Worm (Caenorhabditis elegans) whole organism, late embryonic: ENCODE results near the gene fln-1.

ENCODE experiments used
- C08G9.2 ChIP-seq: sonication (generic microtip); optimal IDR thresholded peaks from 2 replicates; lab custom pipeline; 2016; ENCODE audit warnings: mild to moderate bottlenecking, missing genetic modification characterization, moderate library complexity, missing compliant biosample characterization
- C38D4.7 ChIP-seq: fragments of 200-800 bp; sonication (Bioruptor generic); optimal IDR thresholded peaks from 2 replicates; lab custom pipeline; 2018; ENCODE audit warnings: mild to moderate bottlenecking, missing genetic modification characterization, moderate library complexity, missing compliant biosample characterization
- F13H6.1 ChIP-seq: sonication (generic microtip); optimal IDR thresholded peaks from 2 replicates; lab custom pipeline; 2016; ENCODE audit warnings: missing genetic modification characterization, missing compliant biosample characterization
- K09A11.1 ChIP-seq: sonication (generic microtip); optimal IDR thresholded peaks from 2 replicates; lab custom pipeline; 2017; ENCODE audit warnings: antibody characterized with exemption, mild to moderate bottlenecking, missing genetic modification characterization, missing compliant biosample characterization; ENCODE audit not compliant: insufficient read depth
- T23F11.4 ChIP-seq: fragments of 200-800 bp; sonication (Bioruptor generic); optimal IDR thresholded peaks from 2 replicates; lab custom pipeline; 2018; ENCODE audit warnings: mild to moderate bottlenecking, missing genetic modification characterization, missing compliant biosample characterization
- ama-1 ChIP-seq: fragments of 150-350 bp; optimal IDR thresholded peaks from 2 replicates; lab custom pipeline; 2014
- ceh-14 ChIP-seq: sonication (generic microtip); optimal IDR thresholded peaks from 2 replicates; lab custom pipeline; 2016; ENCODE audit warnings: missing genotype, missing genetic modification characterization, missing compliant biosample characterization
- ceh-19 ChIP-seq: fragments of 200-800 bp; sonication (Bioruptor generic); optimal IDR thresholded peaks from 2 replicates; lab custom pipeline; 2018; ENCODE audit warnings: mild to moderate bottlenecking, missing genetic modification characterization, missing compliant biosample characterization
- ceh-22 ChIP-seq: sonication (generic microtip); optimal IDR thresholded peaks from 2 replicates; lab custom pipeline; 2017; ENCODE audit warnings: missing biosample characterization, missing genetic modification characterization
- ceh-24 ChIP-seq: sonication (generic microtip); optimal IDR thresholded peaks from 2 replicates; lab custom pipeline; 2016; ENCODE audit warnings: mild to moderate bottlenecking, missing genetic modification characterization, missing compliant biosample characterization
- ceh-30 ChIP-seq: fragments of 150-350 bp; optimal IDR thresholded peaks from 2 replicates; lab custom pipeline; 2014; ENCODE audit warnings: missing biosample characterization, missing genetic modification characterization
- ceh-34 ChIP-seq: sonication (generic microtip); optimal IDR thresholded peaks from 2 replicates; lab custom pipeline; 2016; ENCODE audit warnings: mild to moderate bottlenecking, missing genetic modification characterization, missing compliant biosample characterization
- ceh-48 ChIP-seq: sonication (generic microtip); optimal IDR thresholded peaks from 2 replicates; lab custom pipeline; 2016; ENCODE audit warnings: missing genetic modification characterization, inconsistent platforms, missing compliant biosample characterization
- ceh-6 ChIP-seq: fragments of 200-800 bp; sonication (Bioruptor generic); optimal IDR thresholded peaks from 2 replicates; lab custom pipeline; 2018; ENCODE audit warnings: mild to moderate bottlenecking, missing genetic modification characterization, missing compliant biosample characterization
- ceh-9 ChIP-seq: sonication (generic microtip); optimal IDR thresholded peaks from 2 replicates; lab custom pipeline; 2016; ENCODE audit warnings: mild to moderate bottlenecking, missing genetic modification characterization, inconsistent platforms, missing compliant biosample characterization
- che-1 ChIP-seq: sonication (generic microtip); optimal IDR thresholded peaks from 2 replicates; lab custom pipeline; 2016; ENCODE audit warnings: mild to moderate bottlenecking, missing genetic modification characterization, missing compliant biosample characterization
- dmd-4 ChIP-seq: sonication (generic microtip); optimal IDR thresholded peaks from 2 replicates; lab custom pipeline; 2016; ENCODE audit warnings: borderline replicate concordance, missing genetic modification characterization, missing compliant biosample characterization
- dve-1 ChIP-seq: sonication (generic microtip); optimal IDR thresholded peaks from 2 replicates; lab custom pipeline; 2017; ENCODE audit warnings: antibody characterized with exemption, mild to moderate bottlenecking, missing genetic modification characterization, missing compliant biosample characterization
- ets-4 ChIP-seq: sonication (generic microtip); optimal IDR thresholded peaks from 2 replicates; lab custom pipeline; 2016; ENCODE audit warnings: missing genetic modification characterization, missing compliant biosample characterization
- fax-1 ChIP-seq: sonication (generic microtip); optimal IDR thresholded peaks from 2 replicates; lab custom pipeline; 2016; ENCODE audit warnings: missing genotype, missing genetic modification characterization, missing compliant biosample characterization
- fkh-10 ChIP-seq: fragments of 150-350 bp; optimal IDR thresholded peaks from 2 replicates; lab custom pipeline; 2014; ENCODE audit warnings: missing biosample characterization, missing genetic modification reagents, missing genetic modification characterization
- fkh-6 ChIP-seq: sonication (generic microtip); optimal IDR thresholded peaks from 2 replicates; lab custom pipeline; 2016; ENCODE audit warnings: missing genetic modification characterization, missing compliant biosample characterization
- gmeb-2 ChIP-seq: sonication (generic microtip); optimal IDR thresholded peaks from 2 replicates; lab custom pipeline; 2016; ENCODE audit warnings: missing genetic modification characterization, inconsistent platforms, missing compliant biosample characterization
- hlh-30 ChIP-seq: sonication (generic microtip); optimal IDR thresholded peaks from 2 replicates; lab custom pipeline; 2017; ENCODE audit warnings: antibody characterized with exemption, missing genetic modification characterization, missing compliant biosample characterization; ENCODE audit not compliant: insufficient read depth
- hlh-6 ChIP-seq: sonication (generic microtip); optimal IDR thresholded peaks from 2 replicates; lab custom pipeline; 2016; ENCODE audit warnings: missing genotype, missing genetic modification characterization, missing compliant biosample characterization
- madf-2 ChIP-seq: sonication (generic microtip); optimal IDR thresholded peaks from 2 replicates; lab custom pipeline; 2017; ENCODE audit warnings: missing genetic modification characterization, missing compliant biosample characterization
- nfya-1 ChIP-seq: sonication (generic microtip); optimal IDR thresholded peaks from 2 replicates; lab custom pipeline; 2017; ENCODE audit warnings: missing genetic modification characterization, mild to moderate bottlenecking, missing compliant biosample characterization, antibody characterized with exemption, moderate library complexity
- npax-4 ChIP-seq: sonication (generic microtip); optimal IDR thresholded peaks from 2 replicates; lab custom pipeline; 2016; ENCODE audit warnings: missing genetic modification characterization, missing compliant biosample characterization
- odd-2 ChIP-seq: sonication (generic microtip); optimal IDR thresholded peaks from 2 replicates; lab custom pipeline; 2017; ENCODE audit warnings: antibody characterized with exemption, mild to moderate bottlenecking, missing genetic modification characterization, missing compliant biosample characterization
- pax-1 ChIP-seq: fragments of 150-350 bp; optimal IDR thresholded peaks from 2 replicates; lab custom pipeline; 2014; ENCODE audit warnings: missing biosample characterization, missing genetic modification characterization
- pha-2 ChIP-seq: sonication (generic microtip); optimal IDR thresholded peaks from 2 replicates; lab custom pipeline; 2017; ENCODE audit warnings: mild to moderate bottlenecking, missing genetic modification characterization, missing compliant biosample characterization
- pha-4 ChIP-seq: fragments of 150-350 bp; optimal IDR thresholded peaks from 2 replicates; lab custom pipeline; 2018; ENCODE audit warnings: missing biosample characterization, missing genetic modification reagents, missing genetic modification characterization
- sox-4 ChIP-seq: sonication (generic microtip); optimal IDR thresholded peaks from 2 replicates; lab custom pipeline; 2017; ENCODE audit warnings: mild to moderate bottlenecking, missing genetic modification characterization, inconsistent platforms, missing compliant biosample characterization
- tbx-2 ChIP-seq: sonication (generic microtip); optimal IDR thresholded peaks from 2 replicates; lab custom pipeline; 2016; ENCODE audit warnings: missing genetic modification characterization, missing compliant biosample characterization
- tbx-7 ChIP-seq: sonication (generic microtip); optimal IDR thresholded peaks from 2 replicates; lab custom pipeline; 2016; ENCODE audit warnings: missing genotype, missing genetic modification characterization, missing compliant biosample characterization
- unc-86 ChIP-seq: sonication (generic microtip); optimal IDR thresholded peaks from 2 replicates; lab custom pipeline; 2016; ENCODE audit warnings: missing genetic modification characterization, missing compliant biosample characterization
- zip-5 ChIP-seq: sonication (generic microtip); optimal IDR thresholded peaks from 2 replicates; lab custom pipeline; 2016; ENCODE audit warnings: missing genetic modification characterization, missing compliant biosample characterization

Gene fln-1

DNA sequence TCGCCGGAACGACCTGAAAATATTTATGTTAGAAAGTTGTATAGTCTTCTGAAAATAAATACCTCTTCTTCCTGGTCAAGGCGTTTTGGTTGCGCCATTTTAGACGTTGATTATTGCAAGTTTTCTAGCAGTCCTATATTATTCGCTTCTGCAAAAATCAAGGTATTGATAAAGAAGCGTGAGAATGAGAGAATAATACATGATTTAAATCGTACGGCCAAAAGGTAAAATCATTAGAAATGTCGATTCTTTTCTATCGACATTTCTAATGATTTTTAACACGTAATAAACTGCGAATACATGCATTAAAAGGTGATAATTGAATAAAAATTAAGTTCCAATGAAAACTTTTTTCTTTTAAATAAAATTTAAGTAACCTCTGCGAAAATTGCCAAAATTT is at the start of gene fln-1:
Gene fln-1, minus strand, starts transcription at position 101 of the 400 bp plus-strand sequence.
- TF ChIP-seq hlh-30 (tag; lab: Kevin White, UChicago) (no peak), hlh-6 (tag; lab: Kevin White, UChicago) (no peak), fkh-10 (GFP tag; lab: Kevin White, UChicago) (no peak), pax-1 (no peak), zip-5 (tag; lab: Kevin White, UChicago) (no peak), ceh-48 (tag; lab: Kevin White, UChicago) (no peak), C08G9.2 (tag; lab: Kevin White, UChicago) (no peak), T23F11.4 (GFP tag; lab: Kevin White, UChicago) (no peak), tbx-2 (no peak), unc-86 (tag; lab: Kevin White, UChicago) (no peak), fax-1 (tag; lab: Kevin White, UChicago) (no peak), F13H6.1 (tag; lab: Kevin White, UChicago) (no peak), ceh-19 (GFP tag; lab: Kevin White, UChicago) (no peak), npax-4 (no peak), pha-2 (no peak)

DNA sequence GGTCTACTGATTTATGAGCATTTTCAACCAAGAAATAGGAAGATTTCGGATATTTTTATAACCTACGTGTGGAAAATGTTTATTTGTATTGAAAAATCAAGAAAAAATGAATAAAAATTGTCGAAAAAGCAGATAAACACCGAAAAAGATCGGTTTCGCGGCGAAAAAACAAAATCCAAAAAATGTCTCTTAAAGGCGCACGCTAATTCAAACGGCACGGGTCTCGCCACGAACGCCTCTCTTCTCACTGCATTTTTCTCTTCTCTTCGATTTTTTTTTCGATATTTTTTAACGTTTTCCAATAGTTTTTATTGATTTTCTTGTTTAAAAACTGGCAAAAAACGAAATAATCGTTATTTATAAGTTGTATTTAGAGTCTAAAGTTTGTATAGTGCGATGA is 49.7 kb upstream of the fln-1 start:
- TF ChIP-seq nfya-1 (tag; lab: Kevin White, UChicago): peak; percentile 11
- no peak for TF ChIP-seq dmd-4 (tag; lab: Kevin White, UChicago)
- peak; percentile 56 for TF ChIP-seq ceh-48 (tag; lab: Kevin White, UChicago)

DNA sequence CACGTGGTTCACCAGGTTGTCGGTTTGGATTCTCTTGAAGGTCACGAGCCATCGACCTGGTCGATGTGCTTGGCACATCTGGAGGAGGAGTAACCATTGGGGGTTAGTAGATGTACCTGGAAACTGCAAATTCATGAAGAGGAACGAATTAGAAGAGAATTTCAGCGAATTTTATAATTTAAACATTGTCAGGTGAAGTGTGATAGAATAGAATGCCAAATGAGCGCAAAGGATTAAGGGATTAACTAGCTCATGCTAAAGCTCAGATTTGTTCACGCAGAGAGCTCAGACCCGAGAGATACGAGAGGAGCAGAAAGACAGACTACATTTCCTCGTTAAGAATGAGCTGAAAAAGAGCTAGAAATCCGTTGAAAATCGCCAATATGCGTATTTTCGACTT is 49.2 kb upstream of the fln-1 start, which contains the start of gene daf-18:
Gene daf-18, minus strand, starts transcription at position 126 of the 400 bp plus-strand sequence.
- no peak for TF ChIP-seq ceh-9 (tag; lab: Kevin White, UChicago)
- TF ChIP-seq dve-1: peak; percentile 3

- TF ChIP-seq ets-4 (tag; lab: Kevin White, UChicago): no peak
- TF ChIP-seq ceh-34 (tag; lab: Kevin White, UChicago): no peak
- no peak for TF ChIP-seq ceh-6 (GFP tag; lab: Kevin White, UChicago)
- no peak for TF ChIP-seq hlh-6 (tag; lab: Kevin White, UChicago)
- TF ChIP-seq ceh-14 (tag; lab: Kevin White, UChicago): no peak
- TF ChIP-seq C38D4.7 (GFP tag; lab: Kevin White, UChicago): no peak
- no peak for TF ChIP-seq K09A11.1 (tag; lab: Kevin White, UChicago)
- TF ChIP-seq madf-2 (tag; lab: Kevin White, UChicago): no peak
- no peak for TF ChIP-seq gmeb-2 (tag; lab: Kevin White, UChicago)
- TF ChIP-seq ceh-30 (tag; lab: Kevin White, UChicago): no peak
- no peak for TF ChIP-seq fkh-6 (tag; lab: Kevin White, UChicago)
- no peak for TF ChIP-seq T23F11.4 (GFP tag; lab: Kevin White, UChicago)
- no peak for TF ChIP-seq sox-4 (tag; lab: Kevin White, UChicago)
- TF ChIP-seq ama-1 (lab: Kevin White, UChicago): no peak
- no peak for TF ChIP-seq che-1 (tag; lab: Kevin White, UChicago)
- TF ChIP-seq ceh-22: no peak
- TF ChIP-seq pha-4 (tag; lab: Kevin White, UChicago): no peak
- no peak for TF ChIP-seq ceh-24
- TF ChIP-seq tbx-7 (tag; lab: Kevin White, UChicago): no peak
- TF ChIP-seq odd-2: no peak
Observed at ce11 chrIV:422112-422511, 46.3 kb upstream of the fln-1 start.
